Fruit fly (Drosophila melanogaster) whole organism, pupa: Measurements from ENCODE around the gene CG5412.
A peak's percentile ranks its signal among the peaks of the same experiment; 100 is the strongest.

Experiments used
- CG10348 ChIP-seq: fragments of 200-800 bp; sonication (Bioruptor generic); IDR thresholded peaks from 2 replicates; pipeline ENCODE4 v1.3.6; 2022; ENCODE audit warnings: missing biosample characterization, missing genetic modification characterization
- CG12605 ChIP-seq: fragments of 200-800 bp; sonication (Bioruptor generic); IDR thresholded peaks from 2 replicates; pipeline ENCODE4 v1.3.6; 2022; ENCODE audit warnings: missing biosample characterization, missing genetic modification characterization
- CG13204 ChIP-seq: fragments of 200-800 bp; sonication (Bioruptor generic); optimal IDR thresholded peaks from 2 replicates; lab custom pipeline; 2018; ENCODE audit warnings: missing biosample characterization, mild to moderate bottlenecking, missing genetic modification characterization, moderate library complexity
- CG14655 ChIP-seq: fragments of 200-800 bp; sonication (Bioruptor generic); optimal IDR thresholded peaks from 3 replicates; lab custom pipeline; 2017; ENCODE audit warnings: mild to moderate bottlenecking, missing biosample characterization, missing genetic modification reagents, missing genetic modification characterization
- CG15710 ChIP-seq: fragments of 200-800 bp; sonication (Bioruptor generic); optimal IDR thresholded peaks from 2 replicates; lab custom pipeline; 2018; ENCODE audit warnings: missing biosample characterization, mild to moderate bottlenecking, missing genetic modification characterization, moderate library complexity
- CG17806 ChIP-seq: fragments of 200-800 bp; sonication (Bioruptor generic); optimal IDR thresholded peaks from 2 replicates; lab custom pipeline; 2018; ENCODE audit warnings: missing biosample characterization, mild to moderate bottlenecking, missing genetic modification characterization, moderate library complexity
- CG32121 ChIP-seq: fragments of 200-800 bp; sonication (Bioruptor generic); IDR thresholded peaks from 2 replicates; pipeline ENCODE4 v1.3.6; 2022; ENCODE audit warnings: missing biosample characterization, missing genetic modification characterization
- CG34367 ChIP-seq: fragments of 200-800 bp; sonication (Bioruptor generic); optimal IDR thresholded peaks from 2 replicates; lab custom pipeline; 2018; ENCODE audit warnings: missing biosample characterization, mild to moderate bottlenecking, missing genetic modification characterization
- CG4496 ChIP-seq: fragments of 200-800 bp; sonication (Bioruptor generic); IDR thresholded peaks from 3 replicates; pipeline ENCODE4 v1.3.6; 2022; ENCODE audit warnings: missing biosample characterization, missing genetic modification characterization
- CG8159 ChIP-seq: fragments of 200-800 bp; sonication (Bioruptor generic); optimal IDR thresholded peaks from 3 replicates; lab custom pipeline; 2018; ENCODE audit warnings: missing biosample characterization, mild to moderate bottlenecking, missing genetic modification characterization, moderate library complexity
- CG8301 ChIP-seq: fragments of 200-800 bp; sonication (Bioruptor generic); optimal IDR thresholded peaks from 2 replicates; lab custom pipeline; 2018; ENCODE audit warnings: missing biosample characterization, mild to moderate bottlenecking, missing genetic modification characterization
- CG9948 ChIP-seq: fragments of 200-800 bp; sonication (Bioruptor generic); optimal IDR thresholded peaks from 2 replicates; lab custom pipeline; 2018; ENCODE audit warnings: missing biosample characterization, mild to moderate bottlenecking, missing genetic modification characterization, moderate library complexity
- D1 ChIP-seq: fragments of 200-800 bp; sonication (Bioruptor generic); optimal IDR thresholded peaks from 2 replicates; lab custom pipeline; 2018; ENCODE audit warnings: missing biosample characterization, mild to moderate bottlenecking, missing genetic modification characterization, moderate library complexity
- EcR ChIP-seq: fragments of 200-800 bp; sonication (Bioruptor generic); optimal IDR thresholded peaks from 3 replicates; lab custom pipeline; 2019; ENCODE audit warnings: missing biosample characterization, missing genetic modification characterization, mild to moderate bottlenecking, moderate library complexity, missing genetic modification reagents
- Ets98B ChIP-seq: fragments of 200-800 bp; sonication (Bioruptor generic); IDR thresholded peaks from 2 replicates; pipeline ENCODE4 v1.3.6; 2022; ENCODE audit warnings: missing biosample characterization, missing genetic modification characterization
- Pif1A ChIP-seq: fragments of 200-800 bp; sonication (Bioruptor generic); optimal IDR thresholded peaks from 3 replicates; lab custom pipeline; 2016; ENCODE audit warnings: missing biosample characterization, missing genetic modification characterization
- Pif1B ChIP-seq: fragments of 200-800 bp; sonication (Bioruptor generic); optimal IDR thresholded peaks from 3 replicates; lab custom pipeline; 2016; ENCODE audit warnings: missing biosample characterization, missing genetic modification characterization
- Snoo ChIP-seq: fragments of 200-800 bp; sonication (Bioruptor generic); optimal IDR thresholded peaks from 3 replicates; lab custom pipeline; 2017; ENCODE audit warnings: missing biosample characterization, mild to moderate bottlenecking, missing genetic modification characterization, inconsistent platforms
- fd96Ca ChIP-seq: fragments of 200-800 bp; sonication (Bioruptor generic); IDR thresholded peaks from 3 replicates; pipeline ENCODE4 v1.3.6; 2022; ENCODE audit warnings: missing biosample characterization, missing genetic modification characterization
- gl ChIP-seq: fragments of 200-800 bp; sonication (Bioruptor generic); optimal IDR thresholded peaks from 2 replicates; lab custom pipeline; 2018; ENCODE audit warnings: missing biosample characterization, mild to moderate bottlenecking, missing genetic modification characterization
- rn ChIP-seq: fragments of 200-800 bp; sonication (Bioruptor generic); IDR thresholded peaks from 2 replicates; pipeline ENCODE4 v1.3.6; 2022; ENCODE audit warnings: missing biosample characterization, missing genetic modification characterization

Gene CG5412

dm6 chr3R:20554300-20554699 is 22.6 kb upstream of the CG5412 start, which contains the start of gene att-ORFB:
att-ORFB (minus strand) TSS chr3R:20554400.
- no peak for TF ChIP-seq CG14655
- TF ChIP-seq CG15710 = no peak
- no peak for TF ChIP-seq CG32121
- no peak for TF ChIP-seq D1 (tag; lab: Kevin White, UChicago)
- TF ChIP-seq gl (tag; lab: Kevin White, UChicago) = no peak
- TF ChIP-seq CG34367 (tag; lab: Kevin White, UChicago) = no peak
- TF ChIP-seq CG13204 (GFP tag; lab: Kevin White, UChicago) = no peak
- TF ChIP-seq CG8159 = no peak
- no peak for TF ChIP-seq rn (GFP tag; lab: Robert Waterston, UW)
- no peak for TF ChIP-seq Ets98B (GFP tag; lab: Robert Waterston, UW)
- TF ChIP-seq CG8301 (tag; lab: Kevin White, UChicago) = no peak
- TF ChIP-seq CG10348 (GFP tag; lab: Robert Waterston, UW) = no peak
- no peak for TF ChIP-seq EcR (GFP tag; lab: Kevin White, UChicago)
- no peak for TF ChIP-seq fd96Ca (GFP tag; lab: Robert Waterston, UW)
- TF ChIP-seq Snoo (tag; lab: Kevin White, UChicago) = no peak
- TF ChIP-seq Pif1B = no peak
- TF ChIP-seq CG17806 (tag; lab: Kevin White, UChicago) = no peak

dm6 chr3R:20555023-20555422 is 21.8 kb upstream of the CG5412 start:
- TF ChIP-seq CG34367 (tag; lab: Kevin White, UChicago) (no peak), CG4496 (GFP tag; lab: Robert Waterston, UW) (no peak), CG32121 (0 out of 2 replicates have a peak, but pooled peaks have one; percentile 31), CG15710 (no peak), Ets98B (GFP tag; lab: Robert Waterston, UW) (no peak), gl (tag; lab: Kevin White, UChicago) (no peak), CG8301 (tag; lab: Kevin White, UChicago) (peak; percentile 22), rn (GFP tag; lab: Robert Waterston, UW) (no peak), CG14655 (peak; percentile 25), Pif1A (GFP tag; lab: Kevin White, UChicago) (peak; percentile 27), Snoo (tag; lab: Kevin White, UChicago) (no peak), Pif1B (peak; percentile 4), D1 (tag; lab: Kevin White, UChicago) (no peak), CG10348 (GFP tag; lab: Robert Waterston, UW) (no peak), CG9948 (no peak), EcR (GFP tag; lab: Kevin White, UChicago) (no peak), CG13204 (GFP tag; lab: Kevin White, UChicago) (no peak)
- TF ChIP-seq, all 21 proteins: peak for 5

- TF ChIP-seq CG12605 (GFP tag; lab: Robert Waterston, UW) (no peak), rn (GFP tag; lab: Robert Waterston, UW) (no peak), CG14655 (no peak), CG32121 (no peak), Snoo (tag; lab: Kevin White, UChicago) (no peak), CG10348 (GFP tag; lab: Robert Waterston, UW) (no peak), Pif1B (no peak), Pif1A (GFP tag; lab: Kevin White, UChicago) (no peak), CG9948 (no peak), CG8159 (no peak), fd96Ca (GFP tag; lab: Robert Waterston, UW) (no peak), D1 (tag; lab: Kevin White, UChicago) (no peak), CG17806 (tag; lab: Kevin White, UChicago) (no peak), gl (tag; lab: Kevin White, UChicago) (no peak), CG4496 (GFP tag; lab: Robert Waterston, UW) (no peak), CG8301 (tag; lab: Kevin White, UChicago) (no peak), Ets98B (GFP tag; lab: Robert Waterston, UW) (no peak), CG15710 (no peak), CG34367 (tag; lab: Kevin White, UChicago) (no peak)
- TF ChIP-seq, all 21 proteins: peak for 0
These were observed 21.1 kb upstream of the CG5412 start for dm6 chr3R:20555720-20556280.

DNA sequence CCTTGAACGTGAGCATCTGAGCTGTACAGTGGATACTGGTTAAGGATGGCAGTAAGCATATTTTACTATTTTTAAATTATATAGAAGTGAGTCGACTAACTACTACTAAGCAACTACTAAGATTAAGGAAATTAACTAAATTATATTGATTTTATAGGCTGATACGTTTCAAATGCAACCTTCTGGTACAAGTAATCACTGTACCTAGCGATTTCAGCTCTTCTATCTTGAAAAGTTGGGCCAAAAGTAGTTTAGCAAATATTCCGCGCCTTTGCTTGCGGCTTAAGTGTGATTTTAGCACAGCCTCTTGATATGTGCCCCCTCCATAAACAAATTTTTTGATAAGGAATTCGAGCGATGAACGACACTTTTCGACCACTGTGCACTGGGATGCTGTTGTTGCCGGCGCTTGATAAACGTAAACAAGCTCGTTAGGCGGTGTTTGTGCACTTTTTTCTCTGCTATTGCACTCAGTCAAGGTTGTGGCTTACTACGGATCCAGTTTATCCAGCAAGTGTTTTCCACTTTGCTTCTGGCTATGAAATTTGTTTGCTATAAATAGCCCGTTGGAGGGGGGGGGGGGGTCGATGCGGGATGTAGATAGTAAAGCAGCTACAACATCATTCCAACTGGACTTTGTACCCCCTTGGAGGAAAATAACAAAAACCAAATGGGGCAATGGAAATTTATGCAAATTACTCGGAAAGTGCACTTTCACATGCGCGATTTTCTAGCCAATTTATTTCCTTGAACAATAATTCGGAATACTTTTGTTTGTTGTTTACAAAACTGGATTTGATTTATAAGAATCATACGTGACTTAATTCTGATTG is 20.4 kb upstream of the CG5412 start:
- TF ChIP-seq CG4496 (GFP tag; lab: Robert Waterston, UW) (peak; percentile 82), CG14655 (peak; percentile 78), CG34367 (tag; lab: Kevin White, UChicago) (peak; percentile 42), D1 (tag; lab: Kevin White, UChicago) (no peak), fd96Ca (GFP tag; lab: Robert Waterston, UW) (peak; percentile 70), CG9948 (peak; percentile 62), CG8301 (tag; lab: Kevin White, UChicago) (peak; percentile 67), CG32121 (peak; percentile 67), Snoo (tag; lab: Kevin White, UChicago) (peak; percentile 47), CG10348 (GFP tag; lab: Robert Waterston, UW) (peak; percentile 54), CG13204 (GFP tag; lab: Kevin White, UChicago) (peak; percentile 86), CG8159 (peak; percentile 70), Pif1A (GFP tag; lab: Kevin White, UChicago) (peak; percentile 60), EcR (GFP tag; lab: Kevin White, UChicago) (peak; percentile 46), gl (tag; lab: Kevin White, UChicago) (peak; percentile 91), CG15710 (peak; percentile 67), CG12605 (GFP tag; lab: Robert Waterston, UW) (peak; percentile 71), Ets98B (GFP tag; lab: Robert Waterston, UW) (peak; percentile 81), Pif1B (peak; percentile 9), rn (GFP tag; lab: Robert Waterston, UW) (no peak), CG17806 (tag; lab: Kevin White, UChicago) (peak; percentile 65)

- TF ChIP-seq CG15710 (no peak), Ets98B (GFP tag; lab: Robert Waterston, UW) (no peak), EcR (GFP tag; lab: Kevin White, UChicago) (no peak), CG8159 (no peak), rn (GFP tag; lab: Robert Waterston, UW) (no peak), Snoo (tag; lab: Kevin White, UChicago) (no peak)
These were observed 19.8 kb upstream of the CG5412 start for dm6 chr3R:20557114-20557414.
